Worm (Caenorhabditis elegans) whole organism, L4/young adult: Measurements from ENCODE around the gene zip-10.

ENCODE experiments used
- W03F9.2 ChIP-seq: fragments of 150-350 bp; optimal IDR thresholded peaks from 2 replicates; lab custom pipeline; 2014; ENCODE audit warnings: missing biosample characterization, missing genetic modification characterization
- dao-5 ChIP-seq: sonication (generic microtip); optimal IDR thresholded peaks from 2 replicates; lab custom pipeline; 2016; ENCODE audit warnings: missing genotype, missing genetic modification characterization, moderate library complexity, missing compliant biosample characterization
- him-1 ChIP-seq: sonication (generic microtip); optimal IDR thresholded peaks from 2 replicates; lab custom pipeline; 2016; ENCODE audit warnings: missing genotype, missing genetic modification reagents, missing genetic modification characterization, missing compliant biosample characterization

zip-10 gene

DNA sequence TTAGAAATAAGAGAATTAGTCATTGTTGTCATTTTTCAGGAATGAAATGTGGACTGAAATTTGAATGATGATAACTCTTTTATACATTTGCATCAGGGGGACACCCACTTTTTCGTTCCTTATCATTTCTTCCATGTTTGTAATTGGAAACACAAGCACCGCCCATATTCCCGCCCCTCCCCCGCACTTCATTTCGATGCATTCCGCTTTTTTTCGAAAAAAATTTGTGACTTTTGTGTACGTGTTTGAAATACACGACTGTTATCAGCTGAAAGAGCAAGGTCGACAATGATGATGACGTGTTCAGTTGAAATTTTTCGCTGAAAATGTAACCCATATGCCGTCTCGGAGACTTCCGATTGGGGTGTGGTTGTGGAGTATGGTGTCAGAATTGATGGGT is at the start of gene zip-10:
zip-10 (minus strand) TSS at position 43 of the 400 bp plus-strand sequence.
- no peak for TF ChIP-seq W03F9.2 (tag; lab: Kevin White, UChicago)
- no peak for TF ChIP-seq dao-5 (tag; lab: Kevin White, UChicago)
- TF ChIP-seq him-1 (tag; lab: Kevin White, UChicago) = no peak

DNA sequence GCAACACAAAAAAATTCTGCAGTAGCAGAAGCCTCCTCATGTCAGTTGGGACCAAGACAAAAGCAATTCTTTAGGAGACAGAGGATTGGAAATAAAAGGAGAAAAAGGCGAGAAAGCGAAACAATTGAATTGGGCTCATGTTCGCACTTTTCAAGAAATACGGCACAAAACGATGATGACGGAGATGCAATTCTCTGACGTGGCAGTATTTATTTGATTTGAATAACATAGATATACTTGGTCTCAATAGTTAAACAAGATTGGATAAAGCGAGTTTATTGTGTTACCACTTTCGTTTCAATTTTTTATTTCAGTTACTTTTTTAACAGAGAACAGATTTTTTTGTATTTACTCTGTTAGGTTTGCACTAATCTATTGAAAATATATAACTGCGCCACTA is 46.9 kb upstream of the zip-10 start:
- TF ChIP-seq him-1 (tag; lab: Kevin White, UChicago) (no peak), W03F9.2 (tag; lab: Kevin White, UChicago) (no peak), dao-5 (tag; lab: Kevin White, UChicago) (no peak)

DNA sequence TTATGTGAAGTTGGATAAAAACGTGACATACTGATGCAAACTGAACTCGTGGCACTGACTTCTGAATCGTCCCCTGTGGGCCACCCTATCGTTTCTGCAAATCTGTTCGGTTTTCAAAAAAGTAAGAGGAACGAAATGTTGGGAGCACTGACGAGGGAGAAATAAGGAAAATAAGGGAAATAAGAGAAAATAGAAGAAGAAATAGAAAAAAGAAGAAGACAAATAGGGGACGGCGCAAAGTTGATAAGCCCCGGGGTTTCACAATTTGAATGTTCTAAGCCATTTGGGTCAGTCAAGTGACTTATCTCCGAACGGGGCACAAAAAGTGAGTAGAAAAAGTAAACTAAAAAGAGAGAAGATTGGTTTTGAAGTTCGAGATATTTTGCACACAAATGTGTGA is 45.0 kb upstream of the zip-10 start, which contains the start of gene W05E10.5:
W05E10.5 (minus strand) TSS at position 101 of the 400 bp plus-strand sequence.
- TF ChIP-seq W03F9.2 (tag; lab: Kevin White, UChicago) (no peak), dao-5 (tag; lab: Kevin White, UChicago) (no peak), him-1 (tag; lab: Kevin White, UChicago) (no peak)

DNA sequence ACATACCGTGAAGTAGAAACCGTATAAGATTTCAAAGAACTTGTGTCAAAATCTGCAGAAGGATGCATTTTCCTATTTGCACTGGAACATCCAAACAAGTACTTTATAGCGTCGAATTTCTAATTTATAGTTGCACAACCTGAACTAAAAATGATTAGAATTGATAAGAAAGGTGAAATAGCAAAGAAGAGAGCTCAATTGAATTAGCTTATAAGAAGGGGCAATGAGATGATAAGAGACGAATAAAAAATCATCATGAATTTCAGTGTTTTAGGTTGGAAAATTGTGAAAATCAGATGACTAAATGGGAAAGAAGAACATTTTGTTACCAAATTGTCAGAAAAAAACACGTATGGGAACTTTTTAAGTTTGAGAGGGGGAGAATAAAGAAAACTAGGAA is 41.0 kb upstream of the zip-10 start, which contains the start of gene W05E10.1:
W05E10.1 (minus strand) TSS at position 139 of the 400 bp plus-strand sequence.
- no peak for TF ChIP-seq W03F9.2 (tag; lab: Kevin White, UChicago)
- TF ChIP-seq dao-5 (tag; lab: Kevin White, UChicago) = no peak
- TF ChIP-seq him-1 (tag; lab: Kevin White, UChicago) = no peak

- TF ChIP-seq dao-5 (tag; lab: Kevin White, UChicago) (no peak), W03F9.2 (tag; lab: Kevin White, UChicago) (no peak), him-1 (tag; lab: Kevin White, UChicago) (no peak)
Observed at ce11 chrV:11686877-11687276, 36.3 kb upstream of the zip-10 start, which contains the start of gene W05E10.2. W05E10.2 (plus strand) TSS chrV:11687177.

DNA sequence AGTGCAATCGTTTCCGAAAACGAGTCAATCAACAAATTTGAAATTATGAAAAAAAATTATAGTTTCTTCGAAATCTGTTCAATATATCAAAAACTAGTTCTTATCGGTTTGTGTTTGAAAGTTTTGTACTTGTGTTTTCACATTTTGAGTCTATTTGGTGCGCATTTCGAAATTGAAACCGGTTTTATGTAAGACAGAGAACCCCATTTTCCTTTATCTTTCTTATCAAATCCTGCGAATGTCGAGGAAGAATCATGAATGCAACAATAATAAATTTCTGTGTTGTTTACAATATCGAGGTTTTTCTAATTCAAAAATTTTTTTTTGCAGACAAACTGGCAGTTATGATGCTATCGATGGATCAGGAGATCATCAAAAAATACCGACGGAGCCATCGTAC is 32.3 kb upstream of the zip-10 start:
- TF ChIP-seq him-1 (tag; lab: Kevin White, UChicago) (no peak), dao-5 (tag; lab: Kevin White, UChicago) (no peak), W03F9.2 (tag; lab: Kevin White, UChicago) (no peak)

DNA sequence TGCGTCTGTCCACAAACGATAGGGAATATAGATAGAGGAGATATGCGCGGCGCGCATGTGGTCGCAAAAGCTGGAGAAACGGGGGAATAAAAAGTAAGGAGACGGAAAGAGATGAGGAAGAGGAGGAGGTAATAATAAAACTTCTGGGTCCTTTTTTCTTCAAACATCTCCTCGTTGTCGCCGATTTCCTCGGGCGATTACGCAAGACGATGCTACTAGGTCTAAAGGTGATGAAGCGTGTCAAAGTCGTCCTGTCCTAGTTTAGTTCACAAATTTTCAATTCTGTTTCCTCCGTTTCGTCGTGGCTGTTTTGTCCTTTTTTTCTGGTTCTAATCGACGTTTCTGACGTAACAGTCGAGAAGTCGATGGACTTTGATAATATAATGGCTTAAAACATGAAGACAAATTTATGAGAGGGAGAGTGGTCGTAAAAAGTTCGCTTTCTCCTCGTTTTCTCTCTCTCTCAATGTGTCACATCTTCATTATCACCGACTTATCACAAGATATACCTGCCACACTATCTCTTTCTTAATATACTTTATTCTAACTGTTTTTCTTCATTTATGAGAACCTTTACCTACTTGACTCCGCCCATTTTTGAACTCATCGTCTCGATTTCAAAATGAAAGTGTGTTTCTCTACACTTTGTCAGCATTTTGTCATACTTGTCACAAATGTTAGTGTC is 30.1 kb upstream of the zip-10 start:
- TF ChIP-seq him-1 (tag; lab: Kevin White, UChicago) = no peak
- no peak for TF ChIP-seq dao-5 (tag; lab: Kevin White, UChicago)
- TF ChIP-seq W03F9.2 (tag; lab: Kevin White, UChicago) = no peak

- TF ChIP-seq W03F9.2 (tag; lab: Kevin White, UChicago) (no peak), him-1 (tag; lab: Kevin White, UChicago) (no peak), dao-5 (tag; lab: Kevin White, UChicago) (no peak)
Observed at ce11 chrV:11677494-11677893, 26.9 kb upstream of the zip-10 start.

- TF ChIP-seq W03F9.2 (tag; lab: Kevin White, UChicago) (no peak), him-1 (tag; lab: Kevin White, UChicago) (no peak)
Observed at ce11 chrV:11677030-11677429, 26.5 kb upstream of the zip-10 start.

DNA sequence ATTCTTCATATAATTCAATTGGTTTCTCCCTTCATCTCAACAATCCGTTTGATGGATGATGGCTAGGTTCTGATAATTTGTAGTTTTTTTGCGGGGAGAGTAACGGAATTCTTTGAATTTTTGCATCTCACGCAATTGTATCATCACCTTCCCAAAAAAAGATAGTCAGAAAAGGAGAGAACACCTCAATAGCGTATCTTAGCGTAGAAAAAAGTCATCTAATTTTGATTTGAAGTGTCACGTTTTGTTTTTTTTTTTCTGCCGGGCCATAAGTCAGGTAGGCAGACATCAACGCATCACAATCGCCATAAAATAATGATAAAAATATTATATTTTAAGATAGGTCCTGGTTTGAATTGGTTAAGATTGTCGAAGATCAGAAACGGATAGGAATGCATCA is 25.9 kb upstream of the zip-10 start:
- TF ChIP-seq dao-5 (tag; lab: Kevin White, UChicago) (no peak), him-1 (tag; lab: Kevin White, UChicago) (no peak), W03F9.2 (tag; lab: Kevin White, UChicago) (no peak)

DNA sequence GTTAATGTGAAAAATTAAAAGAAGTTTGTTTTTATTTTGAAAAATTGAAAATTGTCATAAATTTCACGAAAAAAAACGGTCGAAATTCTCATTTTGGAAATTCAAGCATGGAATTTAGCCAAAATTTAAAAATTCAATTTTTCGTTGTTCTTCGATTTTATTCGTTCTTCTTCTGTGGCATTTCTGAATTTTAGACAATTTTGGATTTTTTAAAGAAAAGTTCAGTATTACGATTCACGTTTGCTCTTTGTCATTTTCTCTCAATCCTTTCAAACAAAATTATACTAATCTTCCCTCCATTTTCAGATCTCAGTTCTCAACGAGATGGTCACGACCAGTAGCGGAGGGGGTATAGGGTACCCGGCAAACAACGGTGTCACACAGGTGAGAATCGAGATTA is 25.1 kb upstream of the zip-10 start, which contains the start of gene ape-1:
ape-1 (plus strand) TSS at position 301 of the 400 bp plus-strand sequence.
- no peak for TF ChIP-seq him-1 (tag; lab: Kevin White, UChicago)
- TF ChIP-seq dao-5 (tag; lab: Kevin White, UChicago) = no peak
- no peak for TF ChIP-seq W03F9.2 (tag; lab: Kevin White, UChicago)

DNA sequence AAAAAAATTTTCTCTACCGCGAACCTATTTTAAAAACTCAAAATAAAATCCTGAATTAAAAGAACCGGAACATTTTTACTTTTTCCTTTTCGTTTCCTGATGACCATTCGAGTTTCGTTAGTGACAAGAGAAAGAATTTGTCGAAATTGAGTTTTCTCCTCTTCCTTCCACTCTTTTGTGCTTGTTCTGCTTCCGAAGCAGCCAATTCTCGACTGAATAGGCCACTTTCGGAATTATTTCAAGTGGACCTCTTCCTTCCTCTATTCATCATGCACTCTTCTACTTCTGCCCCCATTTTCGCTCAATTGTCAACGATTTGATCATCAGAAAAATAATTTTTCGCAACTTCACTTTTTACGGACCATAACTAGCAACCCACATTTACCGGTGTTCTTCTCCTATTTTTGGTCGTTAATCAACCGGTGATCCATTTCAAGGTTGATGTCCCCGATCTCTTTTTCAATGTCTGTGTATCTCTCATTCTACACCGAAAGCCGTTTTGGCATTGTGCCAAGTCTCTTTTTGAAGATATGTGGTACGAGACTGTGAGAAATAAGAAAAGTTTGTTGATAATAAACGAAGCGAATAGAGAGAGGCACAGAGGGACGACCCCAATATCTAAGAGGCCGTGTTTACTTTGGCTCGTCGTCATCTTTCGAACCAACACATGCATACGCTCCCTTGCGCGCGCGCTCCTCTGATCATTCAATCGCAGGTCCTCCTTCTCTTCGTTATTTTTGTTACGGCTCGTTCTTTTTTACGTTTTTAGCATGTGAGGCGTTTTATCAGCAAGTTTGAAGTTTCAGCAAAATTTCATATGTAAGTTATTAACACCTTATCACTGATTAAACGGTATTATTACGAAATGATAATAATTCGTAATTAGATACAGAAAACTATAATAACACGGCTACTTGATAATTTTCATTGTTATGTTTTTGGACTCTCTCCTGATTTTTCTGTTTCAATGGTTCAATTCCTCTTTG is 24.3 kb upstream of the zip-10 start:
- TF ChIP-seq W03F9.2 (tag; lab: Kevin White, UChicago) (no peak), him-1 (tag; lab: Kevin White, UChicago) (no peak), dao-5 (tag; lab: Kevin White, UChicago) (no peak)
